Fruit fly (Drosophila melanogaster): ENCODE results near the gene Lsp1gamma.

dm6 chr3L:104076-104475 is 37.8 kb downstream of the Lsp1gamma start:
- TF ChIP-seq Trl (optimal IDR thresholded peaks at IDR 0.05) (no peak), Trl (GFP tag; optimal IDR thresholded peaks at IDR 0.05) (no peak), CG9797 (GFP tag; optimal IDR thresholded peaks at IDR 0.05) (no peak), CG4820 (GFP tag; optimal IDR thresholded peaks at IDR 0.05) (no peak), gcm2 (GFP tag; optimal IDR thresholded peaks at IDR 0.05) (no peak), zfh2 (GFP tag; optimal IDR thresholded peaks at IDR 0.05) (no peak), unpg (GFP tag; optimal IDR thresholded peaks at IDR 0.05) (no peak), Six4 (GFP tag; optimal IDR thresholded peaks at IDR 0.05) (no peak), CG4707 (GFP tag; optimal IDR thresholded peaks at IDR 0.05) (no peak), HmgD (GFP tag; optimal IDR thresholded peaks at IDR 0.05) (no peak), CG31441 (GFP tag; IDR thresholded peaks at IDR 0.05) (no peak), Eip74EF (GFP tag; optimal IDR thresholded peaks at IDR 0.05) (no peak), CG10431 (GFP tag; optimal IDR thresholded peaks at IDR 0.05) (no peak), CG1233 (GFP tag; optimal IDR thresholded peaks at IDR 0.05) (no peak), cad (GFP tag; optimal IDR thresholded peaks at IDR 0.05) (no peak)

All from whole organism, embryonic.